Worm (Caenorhabditis elegans): Measurements from ENCODE around the gene C07E3.9.
A peak's percentile ranks its signal among the peaks of the same experiment; 100 is the strongest.

Gene C07E3.9

ce11 chrII:10329754-10330153 is 20.8 kb upstream of the C07E3.9 start:
- TF ChIP-seq aha-1 (tag) (peak; percentile 92), skn-1 (tag; optimal IDR thresholded peaks at IDR 0.05) (no peak), nhr-102 (tag; optimal IDR thresholded peaks at IDR 0.05) (no peak)

- TF ChIP-seq nhr-10 (tag; optimal IDR thresholded peaks at IDR 0.05) (no peak), madf-9 (GFP tag; conservative IDR thresholded peaks at IDR 0.05) (no peak)
Measured at ce11 chrII:10345012-10345411, 5.5 kb upstream of the C07E3.9 start, which contains the start of gene pro-2. Gene pro-2 (minus strand): TSS chrII:10345112.

ce11 chrII:10346075-10346474 is 4.5 kb upstream of the C07E3.9 start, which contains the start of gene C07E3.10:
Gene C07E3.10 (plus strand): TSS chrII:10346375.
- no peak for TF ChIP-seq fos-1 (tag; optimal IDR thresholded peaks at IDR 0.05)
- TF ChIP-seq ctbp-1 (GFP tag; IDR thresholded peaks at IDR 0.05): no peak
- TF ChIP-seq cey-2 (tag; optimal IDR thresholded peaks at IDR 0.05; ENCODE audit: borderline replicate concordance, insufficient read depth): no peak
- no peak for TF ChIP-seq nhr-48 (tag; optimal IDR thresholded peaks at IDR 0.05)

ce11 chrII:10349915-10350314 is 641 bp upstream of the C07E3.9 start, which contains the start of gene stip-1:
Gene stip-1 (minus strand): TSS chrII:10350012.
- TF ChIP-seq set-16 (GFP tag; IDR thresholded peaks at IDR 0.05) (no peak), mxl-3 (GFP tag; optimal IDR thresholded peaks at IDR 0.05) (peak; percentile 25)

- TF ChIP-seq mxl-2 (GFP tag; conservative IDR thresholded peaks at IDR 0.05) (no peak), daf-8 (GFP tag; IDR thresholded peaks at IDR 0.05) (no peak), zag-1 (tag; optimal IDR thresholded peaks at IDR 0.05) (no peak), Y105C5A.15 (GFP tag; IDR thresholded peaks at IDR 0.05) (no peak), daf-16 (GFP tag; optimal IDR thresholded peaks at IDR 0.05) (no peak), daf-16 (tag; optimal IDR thresholded peaks at IDR 0.05) (no peak), nhr-42 (GFP tag; IDR thresholded peaks at IDR 0.05) (no peak), hlh-11 (tag; optimal IDR thresholded peaks at IDR 0.05) (no peak), F37D6.2 (tag; optimal IDR thresholded peaks at IDR 0.05) (no peak), unc-39 (tag; optimal IDR thresholded peaks at IDR 0.05) (no peak)
Measured at ce11 chrII:10351963-10352362, 1.4 kb downstream of the C07E3.9 start, which contains the start of gene C07E3.8. Gene C07E3.8 (plus strand): TSS chrII:10352263.

ce11 chrII:10357468-10358007 is 7.0 kb downstream of the C07E3.9 start, which contains the start of gene C07E3.3:
Gene C07E3.3 (minus strand): TSS chrII:10357518.
- TF ChIP-seq vab-7 (GFP tag; IDR thresholded peaks at IDR 0.05) (no peak), ceh-82 (tag; optimal IDR thresholded peaks at IDR 0.05) (no peak), dpl-1 (GFP tag; optimal IDR thresholded peaks at IDR 0.05) (no peak), ama-1 (optimal IDR thresholded peaks at IDR 0.05) (no peak), tra-1 (GFP tag; IDR thresholded peaks at IDR 0.05) (no peak), aly-2 (tag; optimal IDR thresholded peaks at IDR 0.05) (no peak), unc-62 (GFP tag; optimal IDR thresholded peaks at IDR 0.05 in 1 of 2) (peak in 1 of 2 experiments; percentile 20), unc-62 (tag; optimal IDR thresholded peaks at IDR 0.05) (no peak), mes-2 (tag; optimal IDR thresholded peaks at IDR 0.05; ENCODE audit: poor library complexity, severe bottlenecking) (no peak), hmg-1.1 (GFP tag; IDR thresholded peaks at IDR 0.05) (no peak), lin-13 (GFP tag; optimal IDR thresholded peaks at IDR 0.05) (no peak), dmd-8 (GFP tag; IDR thresholded peaks at IDR 0.05) (no peak), daf-16 (GFP tag; optimal IDR thresholded peaks at IDR 0.05) (no peak), daf-16 (tag; optimal IDR thresholded peaks at IDR 0.05) (peak; percentile 54), lin-1 (GFP tag; IDR thresholded peaks at IDR 0.05) (no peak), sdz-12 (GFP tag; optimal IDR thresholded peaks at IDR 0.05) (no peak), T26A8.4 (GFP tag; IDR thresholded peaks at IDR 0.05) (no peak)
